Worm (Caenorhabditis elegans): ENCODE measurements around the gene F14D7.8.

DNA sequence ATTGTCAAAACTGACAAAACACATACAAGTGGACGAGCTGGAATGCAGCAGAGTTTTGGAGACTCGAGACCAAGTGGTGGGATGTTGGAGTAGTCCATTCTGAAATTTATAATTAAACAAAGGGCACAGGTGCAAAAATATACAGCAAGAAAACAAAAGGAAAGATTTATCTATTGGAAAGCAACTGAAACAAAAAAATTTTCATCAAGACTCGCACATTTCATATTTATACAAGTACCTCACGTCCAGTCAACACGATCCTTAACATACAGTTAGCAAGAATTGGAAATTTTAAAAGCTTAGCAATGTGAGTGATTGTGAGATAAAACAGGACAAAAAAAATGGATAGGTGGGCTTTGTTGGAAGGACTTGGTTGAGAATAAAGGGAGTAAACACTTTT is 1.6 kb upstream of the F14D7.8 start, which contains the start of gene F47B8.1:
- TF ChIP-seq nhr-232 (tag; optimal IDR thresholded peaks at IDR 0.05) (no peak), K02D7.2 (tag; optimal IDR thresholded peaks at IDR 0.05) (no peak)
